Fruit fly (Drosophila melanogaster) whole organism, embryonic: ENCODE measurements around the gene MSAmiP.

Source experiments
- BtbVII ChIP-seq: fragments of 200-800 bp; sonication (Bioruptor generic); optimal IDR thresholded peaks from 3 replicates; lab custom pipeline; 2017; ENCODE audit warnings: missing biosample characterization, mild to moderate bottlenecking, missing genetic modification characterization
- CG10366 ChIP-seq: fragments of 200-800 bp; sonication (Bioruptor generic); IDR thresholded peaks from 2 replicates; pipeline ENCODE4 v1.3.6; 2022; ENCODE audit warnings: missing biosample characterization, missing genetic modification characterization
- CG10654 ChIP-seq: fragments of 200-800 bp; sonication (Bioruptor generic); optimal IDR thresholded peaks from 2 replicates; lab custom pipeline; 2016; ENCODE audit warnings: missing biosample characterization, missing genetic modification characterization
- CG10959 ChIP-seq: fragments of 200-800 bp; sonication (Bioruptor generic); IDR thresholded peaks from 2 replicates; pipeline ENCODE4 v1.3.6; 2022; ENCODE audit warnings: missing biosample characterization, missing genetic modification characterization
- CG11247 ChIP-seq: fragments of 200-800 bp; sonication (Bioruptor generic); IDR thresholded peaks from 2 replicates; pipeline ENCODE4 v1.3.6; 2022; ENCODE audit warnings: missing biosample characterization, missing genetic modification characterization
- CG15514 ChIP-seq: fragments of 200-800 bp; sonication (Bioruptor generic); optimal IDR thresholded peaks from 3 replicates; lab custom pipeline; 2017; ENCODE audit warnings: missing biosample characterization, missing genetic modification characterization, mild to moderate bottlenecking, moderate library complexity, missing genetic modification reagents
- CG17186 ChIP-seq: fragments of 200-800 bp; sonication (Bioruptor generic); optimal IDR thresholded peaks from 3 replicates; lab custom pipeline; 2017; ENCODE audit warnings: missing biosample characterization, missing genetic modification reagents, missing genetic modification characterization
- CG18619 ChIP-seq: fragments of 200-800 bp; sonication (Bioruptor generic); optimal IDR thresholded peaks from 3 replicates; lab custom pipeline; 2017; ENCODE audit warnings: missing biosample characterization, mild to moderate bottlenecking, missing genetic modification characterization
- CG2116 ChIP-seq: fragments of 200-800 bp; sonication (Bioruptor generic); optimal IDR thresholded peaks from 3 replicates; lab custom pipeline; 2018; ENCODE audit warnings: missing biosample characterization, mild to moderate bottlenecking, missing genetic modification characterization
- CG2889 ChIP-seq: fragments of 200-800 bp; sonication (Bioruptor generic); IDR thresholded peaks from 3 replicates; pipeline ENCODE4 v1.3.6; 2022; ENCODE audit warnings: missing biosample characterization, missing genetic modification characterization
- CG32772 ChIP-seq: fragments of 200-800 bp; sonication (Bioruptor generic); IDR thresholded peaks from 2 replicates; pipeline ENCODE4 v1.3.6; 2022; ENCODE audit warnings: missing biosample characterization, missing genetic modification characterization
- CG3726 ChIP-seq: fragments of 200-800 bp; sonication (Bioruptor generic); IDR thresholded peaks from 3 replicates; pipeline ENCODE4, ENCODE4 v1.3.6; 2022; ENCODE audit warnings: missing biosample characterization, missing genetic modification characterization
- CG3847 ChIP-seq: fragments of 200-800 bp; sonication (Bioruptor generic); IDR thresholded peaks from 2 replicates; pipeline ENCODE4 v1.3.6; 2022; ENCODE audit warnings: missing biosample characterization, missing genetic modification characterization
- CG4360 ChIP-seq: fragments of 200-800 bp; sonication (Bioruptor generic); IDR thresholded peaks from 2 replicates; pipeline ENCODE4 v1.3.6; 2022; ENCODE audit warnings: missing biosample characterization, missing genetic modification characterization
- CG6683 ChIP-seq: fragments of 200-800 bp; sonication (Bioruptor generic); optimal IDR thresholded peaks from 2 replicates; lab custom pipeline; 2017; ENCODE audit warnings: missing biosample characterization, mild to moderate bottlenecking, missing genetic modification characterization, missing genetic modification reagents
- CG8765 ChIP-seq: fragments of 200-800 bp; sonication (Bioruptor generic); IDR thresholded peaks from 2 replicates; pipeline ENCODE4 v1.3.6; 2022; ENCODE audit warnings: missing biosample characterization, missing genetic modification characterization
- D ChIP-seq, 2 experiments: fragments of 200-800 bp in 1 of 2; fragments of >200 bp in 1 of 2; sonication (Bioruptor generic) in 1 of 2; optimal IDR thresholded peaks; 2 replicates in 1 of 2; 3 replicates in 1 of 2; lab custom pipeline; 2017; ENCODE audit warnings: mild to moderate bottlenecking in 1 of 2, missing biosample characterization in 1 of 2, missing genetic modification characterization in 1 of 2, missing genetic modification reagents in 1 of 2
- Dbx ChIP-seq: fragments of 200-800 bp; sonication (Bioruptor generic); IDR thresholded peaks from 3 replicates; pipeline ENCODE4 v1.3.6; 2022; ENCODE audit warnings: missing biosample characterization, missing genetic modification characterization
- Dll ChIP-seq: fragments of 200-800 bp; sonication (Bioruptor generic); IDR thresholded peaks from 4 replicates; pipeline ENCODE4 v1.3.6; 2022; ENCODE audit warnings: missing biosample characterization, missing genetic modification characterization; ENCODE audit not compliant: partially characterized antibody
- Dref ChIP-seq: fragments of 200-800 bp; sonication (Bioruptor generic); IDR thresholded peaks from 2 replicates; pipeline ENCODE4 v1.3.6; 2022; ENCODE audit warnings: missing biosample characterization, missing genetic modification characterization
- Fer3 ChIP-seq: fragments of 200-800 bp; sonication (Bioruptor generic); optimal IDR thresholded peaks from 2 replicates; lab custom pipeline; 2018; ENCODE audit warnings: missing biosample characterization, mild to moderate bottlenecking, missing genetic modification characterization, moderate library complexity
- HmgD ChIP-seq: fragments of 200-800 bp; sonication (Bioruptor generic); optimal IDR thresholded peaks from 3 replicates; lab custom pipeline; 2016; ENCODE audit warnings: missing biosample characterization, missing genetic modification characterization
- Hmr ChIP-seq: fragments of 200-800 bp; sonication (Bioruptor generic); optimal IDR thresholded peaks from 3 replicates; lab custom pipeline; 2017; ENCODE audit warnings: mild to moderate bottlenecking, missing biosample characterization, missing genetic modification reagents, missing genetic modification characterization
- Mad ChIP-seq: fragments of 200-800 bp; sonication (Bioruptor generic); optimal IDR thresholded peaks from 2 replicates; lab custom pipeline; 2016; ENCODE audit warnings: missing biosample characterization, missing genetic modification characterization
- Pdp1 ChIP-seq, 2 experiments: fragments of 200-800 bp; sonication (Bioruptor generic); optimal IDR thresholded peaks; 3 replicates each; lab custom pipeline; 2016; ENCODE audit warnings: missing biosample characterization in 2 of 2, missing genetic modification characterization in 2 of 2, mild to moderate bottlenecking in 1 of 2, moderate library complexity in 1 of 2
- Poxn ChIP-seq: fragments of 200-800 bp; sonication (Bioruptor generic); IDR thresholded peaks from 2 replicates; pipeline ENCODE4 v1.3.6; 2022; ENCODE audit warnings: missing biosample characterization, missing genetic modification characterization
- abd-A ChIP-seq: fragments of 200-800 bp; sonication (Bioruptor generic); optimal IDR thresholded peaks from 3 replicates; lab custom pipeline; 2019; ENCODE audit warnings: missing biosample characterization, mild to moderate bottlenecking, missing genetic modification characterization, moderate library complexity
- ara ChIP-seq: fragments of 200-800 bp; sonication (Bioruptor generic); IDR thresholded peaks from 2 replicates; pipeline ENCODE4 v1.3.6; 2022; ENCODE audit warnings: missing biosample characterization, missing genetic modification characterization
- bcd ChIP-seq: fragments of 200-800 bp; sonication (Bioruptor generic); optimal IDR thresholded peaks from 2 replicates; lab custom pipeline; 2017; ENCODE audit warnings: missing biosample characterization, mild to moderate bottlenecking, missing genetic modification characterization
- br ChIP-seq: fragments of >200 bp; optimal IDR thresholded peaks from 2 replicates; lab custom pipeline; 2017
- chm ChIP-seq: fragments of 200-800 bp; sonication (Bioruptor generic); IDR thresholded peaks from 2 replicates; pipeline ENCODE4 v1.3.6; 2022; ENCODE audit warnings: missing biosample characterization, missing genetic modification characterization
- crp ChIP-seq, 2 experiments: fragments of 200-800 bp; sonication (Bioruptor generic); optimal IDR thresholded peaks; 2 replicates in 1 of 2; 3 replicates in 1 of 2; lab custom pipeline; 2017; ENCODE audit warnings: missing biosample characterization in 2 of 2, missing genetic modification characterization in 2 of 2, mild to moderate bottlenecking in 1 of 2, moderate library complexity in 1 of 2
- eve ChIP-seq, 2 experiments: fragments of >200 bp; optimal IDR thresholded peaks; 2 replicates each; lab custom pipeline; 2017; ENCODE audit warnings: missing biosample characterization in 2 of 2, missing genetic modification characterization in 2 of 2
- fd3F ChIP-seq: fragments of 200-800 bp; sonication (Bioruptor generic); optimal IDR thresholded peaks from 2 replicates; lab custom pipeline; 2018; ENCODE audit warnings: missing biosample characterization, mild to moderate bottlenecking, missing genetic modification characterization, moderate library complexity
- gfzf ChIP-seq: fragments of 200-800 bp; sonication (Bioruptor generic); optimal IDR thresholded peaks from 2 replicates; lab custom pipeline; 2016; ENCODE audit warnings: missing biosample characterization, mild to moderate bottlenecking, missing genetic modification characterization, moderate library complexity
- hkb ChIP-seq, 2 experiments: fragments of 200-800 bp in 1 of 2; fragments of >200 bp in 1 of 2; sonication (Bioruptor generic) in 1 of 2; IDR thresholded peaks in 1 of 2; optimal IDR thresholded peaks in 1 of 2; 2 replicates each; pipeline versions ENCODE4 v1.3.6 to Lab custom; 2017 to 2022; ENCODE audit warnings: missing biosample characterization in 1 of 2, missing genetic modification characterization in 1 of 2
- lilli ChIP-seq: fragments of 200-800 bp; sonication (Bioruptor generic); optimal IDR thresholded peaks from 3 replicates; lab custom pipeline; 2016; ENCODE audit warnings: missing biosample characterization, missing genetic modification characterization
- lola ChIP-seq, 3 experiments: fragments of >200 bp in 2 of 3; fragments of 200-800 bp in 1 of 3; sonication (Bioruptor generic) in 1 of 3; optimal IDR thresholded peaks; 2 replicates each; lab custom pipeline; 2017 to 2019; ENCODE audit warnings: missing biosample characterization in 3 of 3, missing genetic modification characterization in 3 of 3, mild to moderate bottlenecking in 1 of 3, moderate library complexity in 1 of 3
- luna ChIP-seq: fragments of 200-800 bp; sonication (Bioruptor generic); optimal IDR thresholded peaks from 2 replicates; lab custom pipeline; 2016; ENCODE audit warnings: missing biosample characterization, missing genetic modification characterization
- mam ChIP-seq: fragments of 200-800 bp; sonication (Bioruptor generic); optimal IDR thresholded peaks from 3 replicates; lab custom pipeline; 2016; ENCODE audit warnings: missing biosample characterization, missing genetic modification characterization
- row ChIP-seq: fragments of 200-800 bp; sonication (Bioruptor generic); IDR thresholded peaks from 3 replicates; pipeline ENCODE4 v1.3.6; 2022; ENCODE audit warnings: missing biosample characterization, missing genetic modification characterization
- salm ChIP-seq: fragments of 200-800 bp; sonication (Bioruptor generic); optimal IDR thresholded peaks from 2 replicates; lab custom pipeline; 2018; ENCODE audit warnings: missing biosample characterization, mild to moderate bottlenecking, missing genetic modification characterization
- sisA ChIP-seq: fragments of 200-800 bp; sonication (Bioruptor generic); IDR thresholded peaks from 2 replicates; pipeline ENCODE4 v1.3.6; 2022; ENCODE audit warnings: missing biosample characterization, missing genetic modification characterization
- ssp ChIP-seq: fragments of 200-800 bp; sonication (Bioruptor generic); IDR thresholded peaks from 2 replicates; pipeline ENCODE4 v1.3.6; 2022; ENCODE audit warnings: missing biosample characterization, missing genetic modification characterization
- stwl ChIP-seq: fragments of 200-800 bp; sonication (Bioruptor generic); optimal IDR thresholded peaks from 3 replicates; lab custom pipeline; 2018; ENCODE audit warnings: missing biosample characterization, mild to moderate bottlenecking, missing genetic modification characterization, moderate library complexity
- tin ChIP-seq: fragments of 200-800 bp; sonication (Bioruptor generic); optimal IDR thresholded peaks from 3 replicates; lab custom pipeline; 2016; ENCODE audit warnings: missing biosample characterization, missing genetic modification characterization
- tll ChIP-seq, 2 experiments: fragments of 200-800 bp in 1 of 2; fragments of >200 bp in 1 of 2; sonication (Bioruptor generic) in 1 of 2; optimal IDR thresholded peaks; 2 replicates each; lab custom pipeline; 2017 to 2019; ENCODE audit warnings: missing biosample characterization in 2 of 2, missing genetic modification characterization in 2 of 2, mild to moderate bottlenecking in 1 of 2, moderate library complexity in 1 of 2
- z ChIP-seq: fragments of 200-800 bp; sonication (Bioruptor generic); IDR thresholded peaks from 3 replicates; pipeline ENCODE4 v1.3.6; 2022; ENCODE audit warnings: missing biosample characterization, missing genetic modification characterization
- zfh2 ChIP-seq: fragments of 200-800 bp; sonication (Bioruptor generic); optimal IDR thresholded peaks from 2 replicates; lab custom pipeline; 2016; ENCODE audit warnings: missing biosample characterization, missing genetic modification characterization

MSAmiP gene

dm6 chr3R:16837583-16838198 lies 58.4 kb downstream of the MSAmiP start (continued):
- TF ChIP-seq Poxn (GFP tag; lab: Robert Waterston, UW), result no peak
- no peak for TF ChIP-seq Dbx (GFP tag; lab: Robert Waterston, UW)
- peak; percentile 74 for TF ChIP-seq abd-A (tag; lab: Kevin White, UChicago)
- peak; percentile 5 for TF ChIP-seq lilli (GFP tag; lab: Kevin White, UChicago)
- peak in 1 of 3 experiments; percentile 74 for TF ChIP-seq lola (GFP tag; optimal IDR thresholded peaks at IDR 0.05; lab: Kevin White, UChicago)
- TF ChIP-seq ara (GFP tag; lab: Robert Waterston, UW), result peak; percentile 69
- no peak for TF ChIP-seq CG8765 (GFP tag; lab: Robert Waterston, UW)
- peak; percentile 65 for TF ChIP-seq row (GFP tag; lab: Robert Waterston, UW)
- peak; percentile 10 for TF ChIP-seq CG2116
- no peak for TF ChIP-seq CG4360 (GFP tag; lab: Robert Waterston, UW)
- TF ChIP-seq Dref (GFP tag; lab: Robert Waterston, UW), result no peak
- TF ChIP-seq chm (GFP tag; lab: Robert Waterston, UW), result no peak
- TF ChIP-seq mam (GFP tag; lab: Kevin White, UChicago), result no peak
- TF ChIP-seq BtbVII (GFP tag; lab: Kevin White, UChicago), result no peak
- TF ChIP-seq CG10959, result peak; percentile 58
- no peak for TF ChIP-seq Mad (GFP tag; lab: Kevin White, UChicago)
- TF ChIP-seq stwl (tag; lab: Kevin White, UChicago), result no peak
- TF ChIP-seq CG15514 (GFP tag; lab: Kevin White, UChicago), result no peak
- TF ChIP-seq Fer3, result peak; percentile 26
- TF ChIP-seq bcd (GFP tag; lab: Kevin White, UChicago), result peak; percentile 32
- TF ChIP-seq crp (GFP tag; optimal IDR thresholded peaks at IDR 0.05; lab: Kevin White, UChicago), result no peak
- TF ChIP-seq luna (GFP tag; lab: Kevin White, UChicago), result no peak
- TF ChIP-seq HmgD, result no peak
- TF ChIP-seq CG18619, result no peak
- no peak for TF ChIP-seq Dll (GFP tag; lab: Robert Waterston, UW)
- peak; percentile 28 for TF ChIP-seq tin (GFP tag; lab: Kevin White, UChicago)
- no peak for TF ChIP-seq D (optimal IDR thresholded peaks at IDR 0.05; lab: Kevin White, UChicago)
- peak; percentile 47 for TF ChIP-seq D (GFP tag; optimal IDR thresholded peaks at IDR 0.05; lab: Kevin White, UChicago)
- no peak for TF ChIP-seq gfzf (GFP tag; lab: Kevin White, UChicago)
- no peak for TF ChIP-seq tll (GFP tag; optimal IDR thresholded peaks at IDR 0.05; lab: Kevin White, UChicago)
- TF ChIP-seq sisA (GFP tag; lab: Robert Waterston, UW), result peak; percentile 45; the same call in 1 of the 2 replicates
- no peak for TF ChIP-seq zfh2 (GFP tag; lab: Kevin White, UChicago)
- no peak for TF ChIP-seq CG3726 (GFP tag; lab: Robert Waterston, UW)
- TF ChIP-seq CG6683, result no peak
- TF ChIP-seq fd3F, result no peak
- no peak; the same call in 1 of the 2 replicates for TF ChIP-seq ssp (GFP tag; lab: Robert Waterston, UW)
- TF ChIP-seq Pdp1 (GFP tag; optimal IDR thresholded peaks at IDR 0.05; lab: Kevin White, UChicago), result no peak
- no peak for TF ChIP-seq CG17186
- TF ChIP-seq eve (GFP tag; optimal IDR thresholded peaks at IDR 0.05; lab: Kevin White, UChicago), result peak in 1 of 2 experiments; percentile 13
- TF ChIP-seq CG32772 (GFP tag; lab: Robert Waterston, UW), result peak; percentile 59
- TF ChIP-seq CG2889, result no peak
- TF ChIP-seq z (GFP tag; lab: Robert Waterston, UW), result peak; percentile 44; the same call in 1 of the 3 replicates
- TF ChIP-seq Hmr, result peak; percentile 39
- no peak for TF ChIP-seq salm (tag; lab: Kevin White, UChicago)
- no peak for TF ChIP-seq br
- no peak for TF ChIP-seq hkb (optimal IDR thresholded peaks at IDR 0.05; lab: Kevin White, UChicago)
- TF ChIP-seq hkb (GFP tag; IDR thresholded peaks at IDR 0.05; lab: Robert Waterston, UW), result peak; percentile 67
- peak; percentile 15; the same call in 1 of the 2 replicates for TF ChIP-seq CG11247 (GFP tag; lab: Robert Waterston, UW)
- no peak for TF ChIP-seq CG3847 (GFP tag; lab: Robert Waterston, UW)
- no peak for TF ChIP-seq CG10654 (GFP tag; lab: Kevin White, UChicago)
- TF ChIP-seq CG10366 (GFP tag; lab: Robert Waterston, UW), result peak; percentile 64
